Worm (Caenorhabditis elegans) whole organism, late embryonic: ENCODE data around the gene R05H5.3.

Experiments used
- F13H6.1 ChIP-seq: sonication (generic microtip); optimal IDR thresholded peaks from 2 replicates; lab custom pipeline; 2016; ENCODE audit warnings: missing genetic modification characterization, missing compliant biosample characterization
- K09A11.1 ChIP-seq: sonication (generic microtip); optimal IDR thresholded peaks from 2 replicates; lab custom pipeline; 2017; ENCODE audit warnings: antibody characterized with exemption, mild to moderate bottlenecking, missing genetic modification characterization, missing compliant biosample characterization; ENCODE audit not compliant: insufficient read depth
- T23F11.4 ChIP-seq: fragments of 200-800 bp; sonication (Bioruptor generic); optimal IDR thresholded peaks from 2 replicates; lab custom pipeline; 2018; ENCODE audit warnings: mild to moderate bottlenecking, missing genetic modification characterization, missing compliant biosample characterization
- Y22D7AL.16 ChIP-seq: sonication (generic microtip); optimal IDR thresholded peaks from 2 replicates; lab custom pipeline; 2016; ENCODE audit warnings: missing genetic modification characterization, missing compliant biosample characterization
- ahr-1 ChIP-seq: sonication (generic microtip); optimal IDR thresholded peaks from 2 replicates; lab custom pipeline; 2016; ENCODE audit warnings: missing genetic modification characterization, missing compliant biosample characterization
- ama-1 ChIP-seq: fragments of 150-350 bp; optimal IDR thresholded peaks from 2 replicates; lab custom pipeline; 2014
- ceh-14 ChIP-seq: sonication (generic microtip); optimal IDR thresholded peaks from 2 replicates; lab custom pipeline; 2016; ENCODE audit warnings: missing genotype, missing genetic modification characterization, missing compliant biosample characterization
- ceh-18 ChIP-seq: sonication (generic microtip); optimal IDR thresholded peaks from 2 replicates; lab custom pipeline; 2016; ENCODE audit warnings: missing genetic modification characterization, missing compliant biosample characterization
- ceh-19 ChIP-seq: fragments of 200-800 bp; sonication (Bioruptor generic); optimal IDR thresholded peaks from 2 replicates; lab custom pipeline; 2018; ENCODE audit warnings: mild to moderate bottlenecking, missing genetic modification characterization, missing compliant biosample characterization
- ceh-24 ChIP-seq: sonication (generic microtip); optimal IDR thresholded peaks from 2 replicates; lab custom pipeline; 2016; ENCODE audit warnings: mild to moderate bottlenecking, missing genetic modification characterization, missing compliant biosample characterization
- ceh-30 ChIP-seq: fragments of 150-350 bp; optimal IDR thresholded peaks from 2 replicates; lab custom pipeline; 2014; ENCODE audit warnings: missing biosample characterization, missing genetic modification characterization
- ceh-31 ChIP-seq: sonication (generic microtip); optimal IDR thresholded peaks from 2 replicates; lab custom pipeline; 2016; ENCODE audit warnings: missing genetic modification characterization, missing compliant biosample characterization
- ceh-48 ChIP-seq: sonication (generic microtip); optimal IDR thresholded peaks from 2 replicates; lab custom pipeline; 2016; ENCODE audit warnings: missing genetic modification characterization, inconsistent platforms, missing compliant biosample characterization
- ceh-9 ChIP-seq: sonication (generic microtip); optimal IDR thresholded peaks from 2 replicates; lab custom pipeline; 2016; ENCODE audit warnings: mild to moderate bottlenecking, missing genetic modification characterization, inconsistent platforms, missing compliant biosample characterization
- che-1 ChIP-seq: sonication (generic microtip); optimal IDR thresholded peaks from 2 replicates; lab custom pipeline; 2016; ENCODE audit warnings: mild to moderate bottlenecking, missing genetic modification characterization, missing compliant biosample characterization
- dmd-4 ChIP-seq: sonication (generic microtip); optimal IDR thresholded peaks from 2 replicates; lab custom pipeline; 2016; ENCODE audit warnings: borderline replicate concordance, missing genetic modification characterization, missing compliant biosample characterization
- dve-1 ChIP-seq: sonication (generic microtip); optimal IDR thresholded peaks from 2 replicates; lab custom pipeline; 2017; ENCODE audit warnings: antibody characterized with exemption, mild to moderate bottlenecking, missing genetic modification characterization, missing compliant biosample characterization
- fkh-10 ChIP-seq: fragments of 150-350 bp; optimal IDR thresholded peaks from 2 replicates; lab custom pipeline; 2014; ENCODE audit warnings: missing biosample characterization, missing genetic modification reagents, missing genetic modification characterization
- fkh-6 ChIP-seq: sonication (generic microtip); optimal IDR thresholded peaks from 2 replicates; lab custom pipeline; 2016; ENCODE audit warnings: missing genetic modification characterization, missing compliant biosample characterization
- gmeb-2 ChIP-seq: sonication (generic microtip); optimal IDR thresholded peaks from 2 replicates; lab custom pipeline; 2016; ENCODE audit warnings: missing genetic modification characterization, inconsistent platforms, missing compliant biosample characterization
- hlh-13 ChIP-seq: fragments of 200-800 bp; sonication (Bioruptor generic); optimal IDR thresholded peaks from 2 replicates; lab custom pipeline; 2018; ENCODE audit warnings: mild to moderate bottlenecking, missing genetic modification characterization, missing compliant biosample characterization
- hlh-15 ChIP-seq: sonication (generic microtip); optimal IDR thresholded peaks from 2 replicates; lab custom pipeline; 2016; ENCODE audit warnings: missing genetic modification characterization, missing compliant biosample characterization
- lim-6 ChIP-seq: sonication (generic microtip); optimal IDR thresholded peaks from 2 replicates; lab custom pipeline; 2016; ENCODE audit warnings: missing genetic modification characterization, missing compliant biosample characterization
- madf-2 ChIP-seq: sonication (generic microtip); optimal IDR thresholded peaks from 2 replicates; lab custom pipeline; 2017; ENCODE audit warnings: missing genetic modification characterization, missing compliant biosample characterization
- nhr-232 ChIP-seq: sonication (generic microtip); optimal IDR thresholded peaks from 2 replicates; lab custom pipeline; 2016; ENCODE audit warnings: missing genetic modification characterization, missing compliant biosample characterization
- npax-4 ChIP-seq: sonication (generic microtip); optimal IDR thresholded peaks from 2 replicates; lab custom pipeline; 2016; ENCODE audit warnings: missing genetic modification characterization, missing compliant biosample characterization
- pag-3 ChIP-seq: sonication (generic microtip); optimal IDR thresholded peaks from 2 replicates; lab custom pipeline; 2016; ENCODE audit warnings: missing compliant biosample characterization, missing genetic modification characterization, borderline replicate concordance
- pha-2 ChIP-seq: sonication (generic microtip); optimal IDR thresholded peaks from 2 replicates; lab custom pipeline; 2017; ENCODE audit warnings: mild to moderate bottlenecking, missing genetic modification characterization, missing compliant biosample characterization
- pha-4 ChIP-seq: fragments of 150-350 bp; optimal IDR thresholded peaks from 2 replicates; lab custom pipeline; 2018; ENCODE audit warnings: missing biosample characterization, missing genetic modification reagents, missing genetic modification characterization
- pqm-1 ChIP-seq: sonication (generic microtip); optimal IDR thresholded peaks from 2 replicates; lab custom pipeline; 2016; ENCODE audit warnings: missing genetic modification characterization, missing compliant biosample characterization
- pros-1 ChIP-seq: fragments of 150-350 bp; optimal IDR thresholded peaks from 2 replicates; lab custom pipeline; 2014; ENCODE audit warnings: missing biosample characterization, missing genetic modification reagents, missing genetic modification characterization
- syd-9 ChIP-seq: sonication (generic microtip); optimal IDR thresholded peaks from 2 replicates; lab custom pipeline; 2016; ENCODE audit warnings: mild to moderate bottlenecking, missing genetic modification characterization, moderate library complexity, missing compliant biosample characterization
- tbx-7 ChIP-seq: sonication (generic microtip); optimal IDR thresholded peaks from 2 replicates; lab custom pipeline; 2016; ENCODE audit warnings: missing genotype, missing genetic modification characterization, missing compliant biosample characterization
- ttx-3 ChIP-seq: sonication (generic microtip); optimal IDR thresholded peaks from 2 replicates; lab custom pipeline; 2016; ENCODE audit warnings: missing genetic modification reagents, missing genetic modification characterization, missing compliant biosample characterization
- zip-5 ChIP-seq: sonication (generic microtip); optimal IDR thresholded peaks from 2 replicates; lab custom pipeline; 2016; ENCODE audit warnings: missing genetic modification characterization, missing compliant biosample characterization
- ztf-16 ChIP-seq: sonication (generic microtip); optimal IDR thresholded peaks from 2 replicates; lab custom pipeline; 2017; ENCODE audit warnings: missing genetic modification characterization, missing compliant biosample characterization

Gene R05H5.3

DNA sequence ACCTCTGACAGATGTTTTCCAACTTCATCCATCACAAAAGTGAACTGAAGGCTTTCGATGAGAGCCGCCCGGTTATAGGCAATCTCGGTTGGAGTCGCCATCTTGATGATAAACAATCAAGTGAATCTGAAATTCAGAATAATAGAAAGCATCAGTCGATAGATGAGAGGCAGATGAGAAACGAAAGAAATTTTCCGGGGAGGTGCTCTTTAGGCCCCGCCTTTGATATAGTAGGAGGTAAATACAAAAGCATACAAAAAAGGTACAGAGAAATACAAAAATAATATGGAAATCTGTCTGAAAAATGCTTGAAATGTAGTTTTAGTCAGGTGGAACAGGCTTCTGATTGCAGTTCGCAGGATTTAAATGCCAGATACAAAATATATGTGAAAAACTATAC, 14.8 kb upstream of the R05H5.3 start, which contains the start of gene srd-1:
TSS of gene srd-1 (minus strand) at position 101 of the 400 bp plus-strand sequence.
- TF ChIP-seq pqm-1 (tag; lab: Kevin White, UChicago), result no peak
- TF ChIP-seq ama-1 (lab: Kevin White, UChicago), result no peak
- TF ChIP-seq ahr-1 (tag; lab: Kevin White, UChicago), result no peak
- no peak for TF ChIP-seq ceh-24 (tag; lab: Kevin White, UChicago)
- no peak for TF ChIP-seq F13H6.1
- TF ChIP-seq pha-2 (tag; lab: Kevin White, UChicago), result no peak
- no peak for TF ChIP-seq tbx-7 (tag; lab: Kevin White, UChicago)
- no peak for TF ChIP-seq ceh-31
- TF ChIP-seq ttx-3 (tag; lab: Kevin White, UChicago), result no peak
- TF ChIP-seq ceh-19, result no peak
- TF ChIP-seq hlh-13 (GFP tag; lab: Kevin White, UChicago), result no peak
- TF ChIP-seq pha-4 (tag; lab: Kevin White, UChicago), result no peak

DNA sequence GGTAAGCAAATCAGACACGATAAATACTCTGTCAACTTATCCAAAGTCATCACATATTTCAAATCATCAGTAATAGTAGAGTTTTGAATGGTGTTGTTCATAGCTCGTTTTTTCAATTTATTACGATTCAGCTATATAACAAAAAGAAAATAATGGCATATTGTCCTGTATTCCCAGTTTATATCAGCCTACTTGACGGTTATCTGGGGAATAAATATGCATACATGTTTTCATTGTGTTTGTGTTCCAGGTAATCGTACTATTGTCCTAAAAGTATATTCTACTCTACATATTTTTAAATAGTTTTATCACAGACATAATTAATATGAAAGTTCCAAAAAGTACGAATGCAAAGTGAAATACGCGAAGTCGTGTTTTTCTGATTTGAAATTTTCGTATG, 9.6 kb upstream of the R05H5.3 start, which contains the start of gene srd-2:
TSS of gene srd-2 (minus strand) at position 101 of the 400 bp plus-strand sequence.
- no peak for TF ChIP-seq zip-5 (tag; lab: Kevin White, UChicago)
- TF ChIP-seq dve-1 (tag; lab: Kevin White, UChicago), result no peak
- no peak for TF ChIP-seq ceh-18 (tag; lab: Kevin White, UChicago)
- TF ChIP-seq fkh-10 (GFP tag; lab: Kevin White, UChicago), result no peak
- TF ChIP-seq ceh-30 (tag; lab: Kevin White, UChicago), result no peak

DNA sequence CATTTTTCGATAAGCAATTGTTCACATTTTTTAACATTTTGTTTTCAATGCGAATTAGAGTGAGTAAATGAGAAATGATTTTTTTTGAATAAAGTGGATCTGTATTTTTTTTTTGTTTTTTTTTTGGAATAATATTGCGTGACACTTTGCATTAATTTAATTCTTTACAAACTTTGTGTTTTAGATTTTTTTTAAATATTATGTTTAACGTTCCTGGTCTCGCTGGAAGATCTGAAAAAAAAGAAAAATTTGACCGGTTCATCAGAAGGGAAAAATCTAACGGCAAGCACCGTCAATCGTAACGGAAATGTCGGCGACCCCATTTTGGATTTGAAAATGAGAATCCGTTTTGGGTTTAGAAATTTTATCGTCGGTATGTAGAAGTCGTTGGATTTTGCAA, 8.1 kb upstream of the R05H5.3 start, which contains the start of gene cdc-25.4:
TSS of gene cdc-25.4 (minus strand) at position 101 of the 400 bp plus-strand sequence.
- TF ChIP-seq ceh-24 (tag; lab: Kevin White, UChicago) (no peak), madf-2 (no peak), ceh-18 (tag; lab: Kevin White, UChicago) (no peak), K09A11.1 (tag; lab: Kevin White, UChicago) (no peak), ama-1 (lab: Kevin White, UChicago) (no peak), lim-6 (tag; lab: Kevin White, UChicago) (no peak), dve-1 (tag; lab: Kevin White, UChicago) (no peak), ceh-30 (tag; lab: Kevin White, UChicago) (no peak), nhr-232 (no peak), che-1 (tag; lab: Kevin White, UChicago) (no peak), ceh-48 (tag; lab: Kevin White, UChicago) (no peak), ceh-14 (tag; lab: Kevin White, UChicago) (no peak), hlh-15 (tag; lab: Kevin White, UChicago) (no peak)
- TF ChIP-seq, all 69 proteins: peak for 0

DNA sequence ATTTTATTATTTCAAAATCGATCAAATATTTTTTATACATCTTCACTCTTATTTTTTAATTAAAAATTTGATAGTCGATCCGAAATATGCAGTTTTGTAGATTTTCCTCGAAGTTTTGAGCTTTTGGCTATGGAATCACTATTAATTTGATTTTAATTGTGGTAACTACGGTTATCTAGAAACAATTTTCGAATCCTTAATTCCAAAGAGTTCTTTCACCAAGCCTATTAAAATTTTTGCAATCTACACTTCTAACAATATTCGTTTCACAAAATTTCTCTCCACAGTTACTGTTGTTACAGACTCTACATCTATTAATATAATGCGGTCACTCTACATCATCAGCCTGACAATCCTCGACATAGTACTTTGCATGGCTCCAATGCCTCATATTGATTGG, 5.2 kb upstream of the R05H5.3 start, which contains the start of gene R05H5.7:
TSS of gene R05H5.7 (plus strand) at position 301 of the 400 bp plus-strand sequence.
- no peak for TF ChIP-seq tbx-7 (tag; lab: Kevin White, UChicago)
- TF ChIP-seq gmeb-2 (tag; lab: Kevin White, UChicago), result no peak
- no peak for TF ChIP-seq Y22D7AL.16 (tag; lab: Kevin White, UChicago)
- no peak for TF ChIP-seq syd-9 (tag; lab: Kevin White, UChicago)
- no peak for TF ChIP-seq T23F11.4 (GFP tag; lab: Kevin White, UChicago)
- no peak for TF ChIP-seq hlh-15 (tag; lab: Kevin White, UChicago)
- no peak for TF ChIP-seq madf-2
- TF ChIP-seq ceh-31, result no peak
- TF ChIP-seq ceh-9 (tag; lab: Kevin White, UChicago), result no peak
- TF ChIP-seq ahr-1 (tag; lab: Kevin White, UChicago), result no peak
- no peak for TF ChIP-seq npax-4 (tag; lab: Kevin White, UChicago)
- TF ChIP-seq pqm-1 (tag; lab: Kevin White, UChicago), result no peak
- no peak for TF ChIP-seq pros-1 (tag; lab: Kevin White, UChicago)
- no peak for TF ChIP-seq ztf-16
- no peak for TF ChIP-seq fkh-6
- TF ChIP-seq dmd-4 (tag; lab: Kevin White, UChicago), result no peak
- TF ChIP-seq ama-1 (lab: Kevin White, UChicago), result no peak
- TF ChIP-seq pag-3, result no peak
